Worm (Caenorhabditis elegans): ENCODE measurements around the gene C18E9.2.

- TF ChIP-seq ama-1 (optimal IDR thresholded peaks at IDR 0.05): no peak
- no peak for TF ChIP-seq flt-1 (GFP tag; IDR thresholded peaks at IDR 0.05)
- no peak for TF ChIP-seq sea-1 (GFP tag; conservative IDR thresholded peaks at IDR 0.05)
Observed at ce11 chrII:8917339-8917738, 47.5 kb upstream of the C18E9.2 start.
